Fruit fly (Drosophila melanogaster): ENCODE data around the gene mib2.

dm6 chr2L:18986125-18986498, 48.1 kb upstream of the mib2 start:
- TF ChIP-seq CTCF (optimal IDR thresholded peaks at IDR 0.05) (no peak), CG8478 (optimal IDR thresholded peaks at IDR 0.05) (no peak)
